Worm (Caenorhabditis elegans): Measurements from ENCODE around the gene T01H3.3.

The T01H3.3 gene

DNA sequence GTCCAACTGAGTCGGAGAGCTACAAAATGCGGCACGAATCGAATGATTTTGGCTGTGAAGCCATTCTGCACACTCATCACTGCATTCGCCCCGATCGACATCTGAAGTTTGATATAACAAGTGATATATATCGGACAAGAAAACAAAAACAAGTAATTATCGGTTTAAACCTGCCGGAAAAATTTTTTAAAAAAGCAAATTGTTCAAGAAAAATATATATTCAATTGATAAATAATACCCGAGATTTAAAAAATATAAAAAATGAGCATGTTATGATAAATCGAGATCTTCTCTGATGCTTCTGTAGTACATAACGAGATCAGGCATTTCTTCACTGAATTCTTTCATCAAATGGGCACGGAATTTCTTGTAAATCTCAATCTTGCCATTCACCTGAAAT lies 20.0 kb downstream of the T01H3.3 start, which contains the start of gene T09A5.5:
T09A5.5 (minus strand) TSS at position 101 of the 400 bp plus-strand sequence.
- no peak for TF ChIP-seq hlh-17 (GFP tag; optimal IDR thresholded peaks at IDR 0.05; ENCODE audit: borderline replicate concordance)
- no peak for TF ChIP-seq nhr-11 (tag; optimal IDR thresholded peaks at IDR 0.05)
- TF ChIP-seq alr-1 (tag; optimal IDR thresholded peaks at IDR 0.05; ENCODE audit: borderline replicate concordance), result no peak
- no peak for TF ChIP-seq ama-1 (optimal IDR thresholded peaks at IDR 0.05)
- no peak for TF ChIP-seq mep-1 (tag; optimal IDR thresholded peaks at IDR 0.05)
- no peak for TF ChIP-seq elt-3 (tag; optimal IDR thresholded peaks at IDR 0.05)

- TF ChIP-seq aly-2 (tag; optimal IDR thresholded peaks at IDR 0.05) (no peak), F16B12.6 (tag; optimal IDR thresholded peaks at IDR 0.05) (no peak), fkh-10 (GFP tag; optimal IDR thresholded peaks at IDR 0.05) (no peak), pag-3 (tag; optimal IDR thresholded peaks at IDR 0.05; ENCODE audit: borderline replicate concordance, insufficient read depth) (no peak), nhr-77 (tag; optimal IDR thresholded peaks at IDR 0.05) (no peak), lin-14 (GFP tag; optimal IDR thresholded peaks at IDR 0.05) (peak; percentile 10), egl-27 (tag; optimal IDR thresholded peaks at IDR 0.05) (no peak), lin-35 (GFP tag; optimal IDR thresholded peaks at IDR 0.05) (peak in 1 of 2 experiments; percentile 23), ama-1 (optimal IDR thresholded peaks at IDR 0.05) (no peak), nhr-90 (tag; optimal IDR thresholded peaks at IDR 0.05; ENCODE audit: poor library complexity) (no peak), lin-13 (GFP tag; optimal IDR thresholded peaks at IDR 0.05) (no peak), nhr-19 (GFP tag; conservative IDR thresholded peaks at IDR 0.05) (no peak), lir-3 (tag; optimal IDR thresholded peaks at IDR 0.05; ENCODE audit: poor library complexity) (no peak), mdl-1 (tag; optimal IDR thresholded peaks at IDR 0.05) (no peak), ets-5 (GFP tag; IDR thresholded peaks at IDR 0.05) (no peak), elt-2 (tag; optimal IDR thresholded peaks at IDR 0.05) (no peak), ceh-8 (GFP tag; optimal IDR thresholded peaks at IDR 0.05) (no peak), C04F5.9 (tag; optimal IDR thresholded peaks at IDR 0.05) (no peak), unc-62 (GFP tag; optimal IDR thresholded peaks at IDR 0.05) (no peak), lin-39 (tag; optimal IDR thresholded peaks at IDR 0.05) (no peak), ztf-11 (tag; optimal IDR thresholded peaks at IDR 0.05) (no peak), mep-1 (tag; optimal IDR thresholded peaks at IDR 0.05) (peak; percentile 16), efl-1 (optimal IDR thresholded peaks at IDR 0.05) (no peak), efl-1 (GFP tag; optimal IDR thresholded peaks at IDR 0.05 in 1 of 2) (peak in 1 of 2 experiments; percentile 77)
Observed at ce11 chrII:7851480-7851879, 22.2 kb downstream of the T01H3.3 start.

DNA sequence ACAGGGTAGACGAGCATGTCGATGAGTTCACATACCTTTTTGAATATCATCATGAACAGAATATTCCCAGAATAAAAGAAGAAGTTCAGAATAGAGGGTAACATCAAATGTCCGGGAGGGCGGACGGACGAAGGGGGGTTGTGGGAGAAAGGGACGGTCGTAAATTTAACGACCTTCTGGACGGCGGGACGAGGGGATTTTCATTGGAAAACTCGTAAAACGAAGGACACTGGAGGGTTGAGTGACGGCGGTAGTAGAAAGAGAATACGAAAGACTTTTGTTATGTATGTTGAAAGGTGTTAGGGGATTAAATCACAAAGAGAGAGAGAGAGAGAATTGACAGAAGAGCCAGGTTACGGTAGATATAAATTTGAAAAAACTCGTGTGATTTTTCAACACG lies 23.1 kb downstream of the T01H3.3 start:
- no peak for TF ChIP-seq nhr-71 (tag; optimal IDR thresholded peaks at IDR 0.05)
- TF ChIP-seq snu-23 (GFP tag; optimal IDR thresholded peaks at IDR 0.05), result no peak
- peak; percentile 28 for TF ChIP-seq rnt-1 (tag; optimal IDR thresholded peaks at IDR 0.05)
- TF ChIP-seq lin-14 (GFP tag; optimal IDR thresholded peaks at IDR 0.05), result peak; percentile 59
- TF ChIP-seq egl-13 (tag; optimal IDR thresholded peaks at IDR 0.05), result no peak
- TF ChIP-seq ztf-4 (tag; optimal IDR thresholded peaks at IDR 0.05), result no peak
- no peak for TF ChIP-seq grh-1 (GFP tag; IDR thresholded peaks at IDR 0.05)
- TF ChIP-seq ceh-82 (tag; optimal IDR thresholded peaks at IDR 0.05), result no peak
- TF ChIP-seq lsy-2 (tag; optimal IDR thresholded peaks at IDR 0.05), result peak in 1 of 2 experiments; percentile 24
- no peak for TF ChIP-seq lin-39 (tag; optimal IDR thresholded peaks at IDR 0.05)
- TF ChIP-seq blmp-1 (tag; optimal IDR thresholded peaks at IDR 0.05), result peak; percentile 78
- no peak for TF ChIP-seq nhr-77 (tag; optimal IDR thresholded peaks at IDR 0.05)
- no peak for TF ChIP-seq efl-1 (optimal IDR thresholded peaks at IDR 0.05)
- peak in 1 of 2 experiments; percentile 42 for TF ChIP-seq efl-1 (GFP tag; optimal IDR thresholded peaks at IDR 0.05 in 1 of 2)

DNA sequence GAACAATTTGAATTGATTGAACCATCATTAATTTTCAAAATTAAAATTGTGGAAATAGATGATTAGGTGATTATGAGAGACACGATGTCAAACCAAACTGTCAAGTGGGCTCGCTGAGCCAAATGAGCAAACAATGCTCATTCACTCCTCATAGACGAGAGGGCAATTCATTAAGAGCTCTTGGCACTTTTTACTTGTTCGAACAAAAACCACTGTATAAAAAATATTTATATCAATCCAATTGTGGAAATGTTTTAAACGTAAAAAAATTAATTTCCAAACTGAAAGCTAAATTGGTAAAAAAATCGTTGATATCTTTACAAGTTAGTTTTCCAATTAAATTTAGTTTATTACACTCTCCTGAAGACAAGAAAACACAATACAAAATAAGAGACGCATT lies 24.0 kb downstream of the T01H3.3 start, which contains the start of gene acr-7:
acr-7 (minus strand) TSS at position 101 of the 400 bp plus-strand sequence.
- TF ChIP-seq sox-4 (tag; optimal IDR thresholded peaks at IDR 0.05) (no peak), elt-2 (tag; optimal IDR thresholded peaks at IDR 0.05) (no peak), fkh-10 (GFP tag; optimal IDR thresholded peaks at IDR 0.05) (no peak), zip-4 (GFP tag; optimal IDR thresholded peaks at IDR 0.05) (no peak), zag-1 (tag; optimal IDR thresholded peaks at IDR 0.05) (no peak)

All from whole organism, L1 larva.